Fruit fly (Drosophila melanogaster): ENCODE results near the gene Cdc27.

Cdc27 gene

DNA sequence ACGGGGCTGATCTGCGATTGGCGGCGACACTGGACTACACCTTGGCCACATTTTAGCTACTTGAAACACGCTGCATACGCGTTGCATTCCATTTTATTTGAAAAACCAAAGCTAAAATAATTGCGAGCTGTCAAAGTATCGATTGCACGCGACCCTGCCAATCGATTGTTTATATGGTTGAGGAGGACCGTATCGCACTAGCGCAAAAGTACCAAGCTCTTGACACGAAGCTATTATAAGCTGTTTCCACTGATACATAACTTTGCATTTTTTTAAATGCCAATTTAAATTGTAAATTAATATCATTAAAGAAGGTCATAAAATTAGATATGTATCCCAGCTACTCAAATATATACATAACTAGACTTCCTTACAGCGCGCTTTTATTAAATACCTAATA, at the start of gene Cdc27:
TSS of gene Cdc27 (minus strand) at position 174 of the 400 bp plus-strand sequence.
- TF ChIP-seq Ets98B (GFP tag; IDR thresholded peaks at IDR 0.05) (peak; percentile 40; the same call in 1 of the 2 replicates), CG4496 (GFP tag; IDR thresholded peaks at IDR 0.05) (peak; percentile 45; the same call in 1 of the 3 replicates), CG14655 (GFP tag; optimal IDR thresholded peaks at IDR 0.05) (no peak), CG15710 (tag; optimal IDR thresholded peaks at IDR 0.05) (peak; percentile 31), CG8159 (tag; optimal IDR thresholded peaks at IDR 0.05) (peak; percentile 49)

DNA sequence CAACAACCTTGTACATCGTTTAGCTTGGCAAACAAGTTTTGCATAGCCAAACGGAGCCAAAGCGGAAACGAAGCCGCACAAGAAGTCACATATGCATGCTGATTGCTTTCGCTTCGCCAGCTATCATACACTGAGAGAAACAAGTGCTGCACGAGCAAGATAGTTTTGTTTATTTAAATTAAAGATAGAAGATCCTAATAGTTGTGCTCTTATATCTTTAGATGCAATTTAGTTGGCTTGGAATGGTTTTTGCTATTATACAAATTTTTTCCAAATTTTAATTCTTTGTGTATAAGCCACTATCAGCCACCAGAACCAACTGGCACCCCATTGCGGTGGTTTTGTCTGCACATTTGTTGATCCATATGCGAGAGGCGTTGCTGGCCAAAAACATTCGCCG, 34.4 kb upstream of the Cdc27 start:
- TF ChIP-seq CG34367 (tag; optimal IDR thresholded peaks at IDR 0.05) (no peak), Ets98B (GFP tag; IDR thresholded peaks at IDR 0.05) (no peak), Snoo (tag; optimal IDR thresholded peaks at IDR 0.05) (no peak), EcR (GFP tag; optimal IDR thresholded peaks at IDR 0.05) (no peak), CG10348 (GFP tag; IDR thresholded peaks at IDR 0.05) (no peak), CG14655 (GFP tag; optimal IDR thresholded peaks at IDR 0.05) (peak; percentile 45), CG12605 (GFP tag; IDR thresholded peaks at IDR 0.05) (no peak), D1 (tag; optimal IDR thresholded peaks at IDR 0.05) (no peak), gl (tag; optimal IDR thresholded peaks at IDR 0.05) (no peak), fd96Ca (GFP tag; IDR thresholded peaks at IDR 0.05) (0 out of 3 replicates have a peak, but pooled peaks have one; percentile 8), CG17806 (tag; optimal IDR thresholded peaks at IDR 0.05) (no peak), Pif1B (GFP tag; optimal IDR thresholded peaks at IDR 0.05) (no peak), CG4496 (GFP tag; IDR thresholded peaks at IDR 0.05) (no peak), CG15710 (tag; optimal IDR thresholded peaks at IDR 0.05) (no peak), CG13204 (GFP tag; optimal IDR thresholded peaks at IDR 0.05) (no peak), rn (GFP tag; IDR thresholded peaks at IDR 0.05) (no peak), CG32121 (GFP tag; IDR thresholded peaks at IDR 0.05) (no peak), Pif1A (GFP tag; optimal IDR thresholded peaks at IDR 0.05) (peak; percentile 16), CG8301 (tag; optimal IDR thresholded peaks at IDR 0.05) (no peak), CG9948 (tag; optimal IDR thresholded peaks at IDR 0.05) (no peak), CG8159 (tag; optimal IDR thresholded peaks at IDR 0.05) (no peak)

DNA sequence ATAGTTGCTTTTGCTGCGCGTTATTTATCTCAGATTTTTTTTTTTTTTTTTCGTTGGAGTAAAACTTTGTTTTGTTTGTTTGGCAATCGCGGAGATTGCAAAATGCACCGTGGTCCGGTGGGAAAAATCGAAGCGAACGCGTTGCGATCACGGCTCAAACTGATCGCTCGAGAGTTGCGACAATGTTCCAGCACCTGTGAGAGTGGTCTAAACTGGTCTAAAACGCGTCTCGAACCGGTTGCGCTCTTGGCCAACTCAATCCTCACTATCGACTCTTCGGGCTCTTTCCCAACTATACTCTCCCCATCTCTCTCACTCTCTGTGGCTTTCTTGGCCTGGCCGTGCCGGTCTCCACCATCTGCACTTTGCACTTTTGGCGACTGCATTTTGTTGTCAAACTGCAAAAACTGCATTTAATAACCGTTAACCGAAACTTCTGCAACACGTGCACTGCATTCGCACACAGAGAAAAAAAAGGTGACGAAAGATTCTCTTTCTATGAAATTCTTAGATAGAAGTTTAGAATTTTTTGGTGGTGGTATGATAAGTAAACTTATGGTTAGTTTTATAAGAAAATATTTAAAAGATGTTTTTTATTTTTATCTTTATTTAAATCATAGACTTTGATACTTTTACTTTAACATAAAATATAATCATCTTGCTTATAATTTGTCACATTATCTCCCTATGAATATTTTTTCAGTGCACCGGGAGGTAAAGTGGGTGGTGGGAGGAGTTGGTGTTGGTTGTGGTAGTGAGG, 14.8 kb upstream of the Cdc27 start, which contains the start of gene CG14830:
TSS of gene CG14830 (minus strand) at position 164 of the 760 bp plus-strand sequence.
- TF ChIP-seq CG12605 (GFP tag; IDR thresholded peaks at IDR 0.05) (peak; percentile 57), CG14655 (GFP tag; optimal IDR thresholded peaks at IDR 0.05) (peak; percentile 90), CG4496 (GFP tag; IDR thresholded peaks at IDR 0.05) (peak; percentile 28; the same call in 1 of the 3 replicates), Pif1B (GFP tag; optimal IDR thresholded peaks at IDR 0.05) (no peak), gl (tag; optimal IDR thresholded peaks at IDR 0.05) (peak; percentile 20), CG34367 (tag; optimal IDR thresholded peaks at IDR 0.05) (peak; percentile 7), CG8159 (tag; optimal IDR thresholded peaks at IDR 0.05) (peak; percentile 78), CG10348 (GFP tag; IDR thresholded peaks at IDR 0.05) (no peak), EcR (GFP tag; optimal IDR thresholded peaks at IDR 0.05) (no peak), Pif1A (GFP tag; optimal IDR thresholded peaks at IDR 0.05) (no peak), CG17806 (tag; optimal IDR thresholded peaks at IDR 0.05) (peak; percentile 76), Ets98B (GFP tag; IDR thresholded peaks at IDR 0.05) (peak; percentile 27), D1 (tag; optimal IDR thresholded peaks at IDR 0.05) (peak; percentile 55), CG8301 (tag; optimal IDR thresholded peaks at IDR 0.05) (peak; percentile 87)

DNA sequence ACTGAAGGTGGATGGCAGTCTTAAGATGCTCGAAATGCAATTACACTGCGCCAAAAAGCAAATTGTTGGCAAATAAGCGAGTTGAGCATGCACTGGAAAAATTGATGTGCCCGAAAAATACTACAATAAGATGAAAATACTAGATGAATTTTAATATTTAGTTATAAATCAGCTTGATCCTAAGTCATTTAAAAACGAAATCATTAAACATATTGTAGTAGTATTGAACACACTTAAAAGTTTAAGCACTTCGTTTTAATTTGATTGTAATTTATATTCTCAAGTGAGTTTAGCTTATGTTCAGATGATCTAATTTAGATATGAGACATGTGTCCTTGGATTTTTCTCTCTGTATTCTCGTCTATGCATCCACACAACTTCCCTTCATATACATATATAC, 13.3 kb upstream of the Cdc27 start:
- peak; percentile 67 for TF ChIP-seq D1 (tag; optimal IDR thresholded peaks at IDR 0.05)
- peak; percentile 62 for TF ChIP-seq CG17806 (tag; optimal IDR thresholded peaks at IDR 0.05)
- TF ChIP-seq Pif1A (GFP tag; optimal IDR thresholded peaks at IDR 0.05): peak; percentile 32
- TF ChIP-seq CG34367 (tag; optimal IDR thresholded peaks at IDR 0.05): peak; percentile 11
- TF ChIP-seq fd96Ca (GFP tag; IDR thresholded peaks at IDR 0.05): no peak
- no peak for TF ChIP-seq rn (GFP tag; IDR thresholded peaks at IDR 0.05)
- no peak for TF ChIP-seq EcR (GFP tag; optimal IDR thresholded peaks at IDR 0.05)
- TF ChIP-seq CG8301 (tag; optimal IDR thresholded peaks at IDR 0.05): peak; percentile 28
- peak; percentile 40; the same call in 1 of the 3 replicates for TF ChIP-seq CG4496 (GFP tag; IDR thresholded peaks at IDR 0.05)
- peak; percentile 38 for TF ChIP-seq Pif1B (GFP tag; optimal IDR thresholded peaks at IDR 0.05)
- peak; percentile 76 for TF ChIP-seq CG8159 (tag; optimal IDR thresholded peaks at IDR 0.05)
- TF ChIP-seq CG10348 (GFP tag; IDR thresholded peaks at IDR 0.05): no peak
- peak; percentile 74 for TF ChIP-seq CG15710 (tag; optimal IDR thresholded peaks at IDR 0.05)
- no peak for TF ChIP-seq CG12605 (GFP tag; IDR thresholded peaks at IDR 0.05)
- no peak for TF ChIP-seq CG32121 (GFP tag; IDR thresholded peaks at IDR 0.05)
- no peak for TF ChIP-seq CG13204 (GFP tag; optimal IDR thresholded peaks at IDR 0.05)
- TF ChIP-seq Snoo (tag; optimal IDR thresholded peaks at IDR 0.05): peak; percentile 14
- TF ChIP-seq Ets98B (GFP tag; IDR thresholded peaks at IDR 0.05): no peak; the same call in 1 of the 2 replicates
- peak; percentile 65 for TF ChIP-seq CG9948 (tag; optimal IDR thresholded peaks at IDR 0.05)
- TF ChIP-seq CG14655 (GFP tag; optimal IDR thresholded peaks at IDR 0.05): peak; percentile 68
- TF ChIP-seq gl (tag; optimal IDR thresholded peaks at IDR 0.05): no peak

DNA sequence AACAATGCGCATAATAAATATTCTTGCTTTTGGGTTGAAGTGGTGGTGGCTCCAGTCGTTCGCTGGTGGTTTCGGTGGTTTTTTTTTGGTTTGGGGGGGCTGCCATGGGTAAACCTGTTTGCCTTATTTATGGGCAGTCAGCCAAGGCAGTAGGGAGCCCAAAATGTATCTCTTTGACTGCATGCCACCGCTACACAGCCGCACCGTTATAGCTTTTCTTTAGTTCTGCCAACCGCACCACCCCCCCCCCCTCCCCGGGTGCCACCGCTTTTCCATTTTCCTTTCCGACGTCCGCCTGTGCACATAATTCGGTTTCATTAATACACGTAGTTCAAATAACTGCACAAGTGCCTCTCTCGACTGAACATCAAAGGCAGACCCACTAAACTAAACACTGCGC, 9.1 kb upstream of the Cdc27 start:
- no peak for TF ChIP-seq CG8301 (tag; optimal IDR thresholded peaks at IDR 0.05)
- TF ChIP-seq fd96Ca (GFP tag; IDR thresholded peaks at IDR 0.05): no peak
- no peak for TF ChIP-seq gl (tag; optimal IDR thresholded peaks at IDR 0.05)
- TF ChIP-seq CG12605 (GFP tag; IDR thresholded peaks at IDR 0.05): no peak
- no peak for TF ChIP-seq Pif1A (GFP tag; optimal IDR thresholded peaks at IDR 0.05)
- TF ChIP-seq CG8159 (tag; optimal IDR thresholded peaks at IDR 0.05): no peak
- TF ChIP-seq rn (GFP tag; IDR thresholded peaks at IDR 0.05): no peak
- TF ChIP-seq CG10348 (GFP tag; IDR thresholded peaks at IDR 0.05): no peak
